Worm (Caenorhabditis elegans): ENCODE measurements around the gene Y71H2AM.25.

The Y71H2AM.25 gene

ce11 chrIII:2817847-2818246, 15.6 kb downstream of the Y71H2AM.25 start:
- peak; percentile 71 for TF ChIP-seq nfya-1 (tag; optimal IDR thresholded peaks at IDR 0.05)
- no peak for TF ChIP-seq hlh-30 (tag; optimal IDR thresholded peaks at IDR 0.05; ENCODE audit: insufficient read depth)

DNA sequence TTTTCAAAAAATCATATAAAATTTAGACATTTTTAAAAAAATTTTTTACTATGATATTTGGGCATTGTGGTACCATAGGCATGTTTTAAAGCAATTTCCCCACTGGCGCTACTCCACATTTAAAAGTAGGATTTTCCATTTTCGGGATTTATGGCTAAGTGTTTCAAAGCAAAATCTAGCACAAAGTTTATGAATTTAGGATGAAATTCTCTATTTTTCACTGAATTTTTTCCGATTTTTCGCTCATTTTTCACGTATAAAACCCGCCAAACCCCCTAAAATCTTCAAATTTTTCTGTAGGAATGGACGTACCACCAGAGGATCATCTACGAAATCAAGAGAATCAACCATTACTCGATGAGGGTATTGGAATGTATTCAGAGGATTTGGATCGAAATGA, 16.7 kb downstream of the Y71H2AM.25 start, which contains the start of gene pipp-4P:
Gene pipp-4P, plus strand, starts transcription at position 301 of the 400 bp plus-strand sequence.
- TF ChIP-seq K09A11.1 (tag; optimal IDR thresholded peaks at IDR 0.05; ENCODE audit: insufficient read depth) (no peak), pat-9 (tag; optimal IDR thresholded peaks at IDR 0.05) (no peak), lin-11 (tag; optimal IDR thresholded peaks at IDR 0.05) (no peak), gmeb-2 (tag; optimal IDR thresholded peaks at IDR 0.05) (no peak), ceh-18 (tag; optimal IDR thresholded peaks at IDR 0.05) (no peak), pqm-1 (tag; optimal IDR thresholded peaks at IDR 0.05) (no peak), ceh-6 (GFP tag; optimal IDR thresholded peaks at IDR 0.05) (no peak), rnt-1 (tag; optimal IDR thresholded peaks at IDR 0.05) (no peak), sox-4 (tag; optimal IDR thresholded peaks at IDR 0.05) (no peak), Y22D7AL.16 (tag; optimal IDR thresholded peaks at IDR 0.05) (no peak)

DNA sequence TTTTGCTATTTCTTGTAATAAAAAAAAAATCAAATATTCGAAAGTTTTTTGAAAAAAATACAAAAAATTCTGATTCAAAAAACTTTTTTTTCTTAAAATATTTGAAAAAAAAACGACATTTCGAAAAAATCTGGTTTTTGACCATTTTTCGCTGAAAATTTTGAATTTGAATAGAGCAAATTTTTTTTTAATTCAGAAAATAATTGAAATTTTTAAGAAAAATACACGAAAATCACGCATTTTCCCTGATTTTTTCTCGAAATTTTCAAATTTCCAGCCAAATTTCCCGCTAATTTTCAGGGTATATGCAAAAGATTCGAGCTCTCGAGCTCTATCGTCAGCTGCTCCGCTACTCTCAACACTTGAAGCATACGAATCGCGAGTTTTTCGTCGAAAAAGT, 24.5 kb downstream of the Y71H2AM.25 start, which contains the start of gene Y71H2AM.1:
Gene Y71H2AM.1, plus strand, starts transcription at position 301 of the 400 bp plus-strand sequence.
- TF ChIP-seq hlh-13 (GFP tag; optimal IDR thresholded peaks at IDR 0.05) (no peak), K09A11.1 (tag; optimal IDR thresholded peaks at IDR 0.05; ENCODE audit: insufficient read depth) (no peak), ceh-18 (tag; optimal IDR thresholded peaks at IDR 0.05) (no peak), F13H6.1 (tag; optimal IDR thresholded peaks at IDR 0.05) (no peak), unc-86 (tag; optimal IDR thresholded peaks at IDR 0.05) (no peak), ceh-19 (GFP tag; optimal IDR thresholded peaks at IDR 0.05) (no peak), eyg-1 (tag; optimal IDR thresholded peaks at IDR 0.05) (no peak), ceh-45 (GFP tag; IDR thresholded peaks at IDR 0.05) (no peak), fkh-6 (tag; optimal IDR thresholded peaks at IDR 0.05) (no peak)

ce11 chrIII:2832483-2832882, 30.2 kb downstream of the Y71H2AM.25 start, which contains the start of gene Y71H2AM.29:
Gene Y71H2AM.29, plus strand, starts transcription at chrIII:2832783.
- TF ChIP-seq che-1 (tag; optimal IDR thresholded peaks at IDR 0.05) (no peak), ets-4 (tag; optimal IDR thresholded peaks at IDR 0.05) (no peak), ceh-31 (tag; optimal IDR thresholded peaks at IDR 0.05) (no peak), tbx-7 (tag; optimal IDR thresholded peaks at IDR 0.05) (no peak), ceh-34 (tag; optimal IDR thresholded peaks at IDR 0.05) (no peak), ahr-1 (tag; optimal IDR thresholded peaks at IDR 0.05) (no peak), C08G9.2 (tag; optimal IDR thresholded peaks at IDR 0.05) (no peak), dmd-4 (tag; optimal IDR thresholded peaks at IDR 0.05; ENCODE audit: borderline replicate concordance) (no peak), syd-9 (tag; optimal IDR thresholded peaks at IDR 0.05) (no peak), ceh-19 (GFP tag; optimal IDR thresholded peaks at IDR 0.05) (no peak), K09A11.1 (tag; optimal IDR thresholded peaks at IDR 0.05; ENCODE audit: insufficient read depth) (no peak), elt-2 (tag; optimal IDR thresholded peaks at IDR 0.05) (no peak), npax-4 (tag; optimal IDR thresholded peaks at IDR 0.05) (no peak), madf-2 (tag; optimal IDR thresholded peaks at IDR 0.05) (no peak), ama-1 (optimal IDR thresholded peaks at IDR 0.05) (no peak), pha-2 (tag; optimal IDR thresholded peaks at IDR 0.05) (no peak), hlh-30 (tag; optimal IDR thresholded peaks at IDR 0.05; ENCODE audit: insufficient read depth) (no peak)

ce11 chrIII:2834363-2834762, 32.1 kb downstream of the Y71H2AM.25 start, which contains the start of gene txdc-17:
Gene txdc-17, plus strand, starts transcription at chrIII:2834663.
- no peak for TF ChIP-seq fax-1 (tag; optimal IDR thresholded peaks at IDR 0.05)
- TF ChIP-seq hlh-13 (GFP tag; optimal IDR thresholded peaks at IDR 0.05): no peak
- TF ChIP-seq fkh-10 (GFP tag; optimal IDR thresholded peaks at IDR 0.05): no peak
- no peak for TF ChIP-seq unc-3 (GFP tag; conservative IDR thresholded peaks at IDR 0.05)
- no peak for TF ChIP-seq unc-3 (tag; optimal IDR thresholded peaks at IDR 0.05)
- TF ChIP-seq hlh-15 (tag; optimal IDR thresholded peaks at IDR 0.05): no peak
- no peak for TF ChIP-seq npax-4 (tag; optimal IDR thresholded peaks at IDR 0.05)
- no peak for TF ChIP-seq fkh-6 (tag; optimal IDR thresholded peaks at IDR 0.05)
- TF ChIP-seq pag-3 (tag; optimal IDR thresholded peaks at IDR 0.05; ENCODE audit: borderline replicate concordance): no peak
- TF ChIP-seq C38D4.7 (GFP tag; optimal IDR thresholded peaks at IDR 0.05): no peak
- no peak for TF ChIP-seq Y22D7AL.16 (tag; optimal IDR thresholded peaks at IDR 0.05)
- TF ChIP-seq F13H6.1 (tag; optimal IDR thresholded peaks at IDR 0.05): no peak
- TF ChIP-seq ceh-45 (GFP tag; IDR thresholded peaks at IDR 0.05): no peak
- TF ChIP-seq ceh-48 (tag; optimal IDR thresholded peaks at IDR 0.05): no peak
- no peak for TF ChIP-seq ceh-6 (GFP tag; optimal IDR thresholded peaks at IDR 0.05)
- TF ChIP-seq ceh-34 (tag; optimal IDR thresholded peaks at IDR 0.05): no peak
- no peak for TF ChIP-seq lin-11 (tag; optimal IDR thresholded peaks at IDR 0.05)

Measured in whole organism, late embryonic.